Worm (Caenorhabditis elegans) whole organism, L4 larva: ENCODE data around the gene lst-6.

Experiments used
- ama-1 ChIP-seq: fragments of 150-350 bp; optimal IDR thresholded peaks from 2 replicates; lab custom pipeline; 2014; ENCODE audit warnings: inconsistent platforms, mixed read lengths
- ceh-32 ChIP-seq: sonication (generic microtip); optimal IDR thresholded peaks from 2 replicates; lab custom pipeline; 2016; ENCODE audit warnings: mild to moderate bottlenecking, missing genetic modification characterization, missing compliant biosample characterization; ENCODE audit not compliant: poor library complexity
- ceh-82 ChIP-seq: sonication (generic microtip); optimal IDR thresholded peaks from 2 replicates; lab custom pipeline; 2017; ENCODE audit warnings: missing biosample characterization, missing genetic modification characterization
- fkh-10 ChIP-seq: fragments of 150-350 bp; optimal IDR thresholded peaks from 2 replicates; lab custom pipeline; 2014; ENCODE audit warnings: missing biosample characterization, missing genetic modification reagents, missing genetic modification characterization
- spr-1 ChIP-seq: sonication (generic microtip); optimal IDR thresholded peaks from 2 replicates; lab custom pipeline; 2016; ENCODE audit warnings: mild to moderate bottlenecking, missing genetic modification characterization, missing compliant biosample characterization

ce11 chrII:7029524-7029923 lies 7.2 kb upstream of the lst-6 start:
- TF ChIP-seq ceh-82 (tag; lab: Kevin White, UChicago) (no peak), fkh-10 (GFP tag; lab: Kevin White, UChicago) (no peak), ama-1 (no peak), ceh-32 (tag; lab: Kevin White, UChicago) (no peak), spr-1 (no peak)
